Fruit fly (Drosophila melanogaster): Measurements from ENCODE around the gene Cdk8.

Cdk8 gene

dm6 chr3L:9846577-9847342 lies 8.3 kb upstream of the Cdk8 start (continued):
- TF ChIP-seq dysf (GFP tag; IDR thresholded peaks at IDR 0.05) (0 out of 3 replicates have a peak, but pooled peaks have one; percentile 15), Bdp1 (GFP tag; optimal IDR thresholded peaks at IDR 0.05) (no peak), chinmo (GFP tag; IDR thresholded peaks at IDR 0.05; ENCODE audit: partially characterized antibody) (0 out of 4 replicates have a peak, but pooled peaks have one; percentile 43)

dm6 chr3L:9845980-9846538 lies 7.6 kb upstream of the Cdk8 start:
- TF ChIP-seq CG14441 (GFP tag; IDR thresholded peaks at IDR 0.05), result no peak
- TF ChIP-seq cg (GFP tag; optimal IDR thresholded peaks at IDR 0.05), result peak; percentile 58
- no peak for TF ChIP-seq Dip3 (GFP tag; optimal IDR thresholded peaks at IDR 0.05)
- peak; percentile 31 for TF ChIP-seq twi (tag; optimal IDR thresholded peaks at IDR 0.05)
- TF ChIP-seq sens (GFP tag), result peak; percentile 16
- TF ChIP-seq Eip74EF (GFP tag; optimal IDR thresholded peaks at IDR 0.05), result peak in 1 of 2 experiments; percentile 10
- peak; percentile 9 for TF ChIP-seq HmgZ (tag; optimal IDR thresholded peaks at IDR 0.05)
- no peak for TF ChIP-seq CG10543 (GFP tag; optimal IDR thresholded peaks at IDR 0.05)
- peak; percentile 93 for TF ChIP-seq sug (tag; optimal IDR thresholded peaks at IDR 0.05)
- peak; percentile 53; the same call in 1 of the 2 replicates for TF ChIP-seq rib (GFP tag; IDR thresholded peaks at IDR 0.05)
- 0 out of 2 replicates have a peak, but pooled peaks have one; percentile 20 for TF ChIP-seq CG14014 (GFP tag; IDR thresholded peaks at IDR 0.05)
- peak; percentile 59 for TF ChIP-seq exex (tag; optimal IDR thresholded peaks at IDR 0.05)
- TF ChIP-seq Med (GFP tag), result peak; percentile 59
- 0 out of 2 replicates have a peak, but pooled peaks have one; percentile 33 for TF ChIP-seq CG11085 (GFP tag; IDR thresholded peaks at IDR 0.05)
- TF ChIP-seq sd (tag; optimal IDR thresholded peaks at IDR 0.05), result no peak
- TF ChIP-seq ftz-f1 (GFP tag; optimal IDR thresholded peaks at IDR 0.05), result peak; percentile 81
- peak; percentile 11 for TF ChIP-seq kni (GFP tag; optimal IDR thresholded peaks at IDR 0.05)
- peak; percentile 37; the same call in 1 of the 2 replicates for TF ChIP-seq GATAe (GFP tag; conservative IDR thresholded peaks at IDR 0.05)
- TF ChIP-seq chinmo (GFP tag; IDR thresholded peaks at IDR 0.05; ENCODE audit: partially characterized antibody), result 0 out of 4 replicates have a peak, but pooled peaks have one; percentile 33
- TF ChIP-seq Dbx (GFP tag; IDR thresholded peaks at IDR 0.05), result 0 out of 3 replicates have a peak, but pooled peaks have one; percentile 19

DNA sequence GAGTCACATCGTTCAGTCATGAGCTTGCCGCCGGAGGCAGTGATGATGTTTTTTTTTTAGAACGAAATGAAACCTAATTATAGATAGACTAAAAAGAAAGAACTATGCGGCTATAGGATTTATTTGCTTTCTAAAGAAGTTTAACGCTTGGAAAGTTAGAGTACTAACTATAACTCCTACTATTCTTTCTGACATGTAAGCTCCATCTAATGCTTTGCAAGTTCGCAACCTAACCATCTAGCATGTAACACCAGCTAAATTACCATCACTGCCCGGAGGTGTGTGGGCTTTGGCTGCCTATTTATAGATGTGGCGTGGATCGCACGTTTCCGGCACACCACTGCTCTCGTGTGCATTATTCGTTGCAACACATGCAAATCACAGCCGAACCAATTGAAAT lies 3.6 kb upstream of the Cdk8 start:
- no peak for TF ChIP-seq Mad (GFP tag; optimal IDR thresholded peaks at IDR 0.05)
- TF ChIP-seq sr (GFP tag; IDR thresholded peaks at IDR 0.05), result peak; percentile 78; the same call in 1 of the 3 replicates
- no peak for TF ChIP-seq CG12299 (tag; optimal IDR thresholded peaks at IDR 0.05)
- TF ChIP-seq D19A (tag; optimal IDR thresholded peaks at IDR 0.05), result peak; percentile 60
- no peak for TF ChIP-seq CG10209 (GFP tag; optimal IDR thresholded peaks at IDR 0.05)
- no peak for TF ChIP-seq sens (GFP tag)
- TF ChIP-seq lmd (GFP tag; IDR thresholded peaks at IDR 0.05), result no peak
- no peak for TF ChIP-seq fd96Cb (tag; optimal IDR thresholded peaks at IDR 0.05)
- TF ChIP-seq Stat92E (GFP tag; optimal IDR thresholded peaks at IDR 0.05), result no peak
- TF ChIP-seq knrl (GFP tag; IDR thresholded peaks at IDR 0.05; ENCODE audit: partially characterized antibody), result no peak
- TF ChIP-seq Optix (GFP tag; IDR thresholded peaks at IDR 0.05), result no peak
- peak; percentile 51 for TF ChIP-seq Sry-β (GFP tag; optimal IDR thresholded peaks at IDR 0.05)
- no peak for TF ChIP-seq lilli (GFP tag; optimal IDR thresholded peaks at IDR 0.05)
- TF ChIP-seq dmrt99B (tag; optimal IDR thresholded peaks at IDR 0.05), result no peak
- no peak for TF ChIP-seq Dbx (GFP tag; IDR thresholded peaks at IDR 0.05)
- no peak for TF ChIP-seq CG10543 (GFP tag; optimal IDR thresholded peaks at IDR 0.05)
- TF ChIP-seq ash1 (GFP tag; optimal IDR thresholded peaks at IDR 0.05), result no peak
- no peak for TF ChIP-seq CG12104 (GFP tag; optimal IDR thresholded peaks at IDR 0.05)
- no peak for TF ChIP-seq Hr3 (GFP tag; optimal IDR thresholded peaks at IDR 0.05)
- TF ChIP-seq zfh1 (GFP tag; IDR thresholded peaks at IDR 0.05), result no peak

Data from whole organism, embryonic.